Worm (Caenorhabditis elegans) whole organism, dauer: ENCODE results near the gene B0310.1.

Experiments used
- unc-62 ChIP-seq: sonication (generic microtip); optimal IDR thresholded peaks from 2 replicates; lab custom pipeline; 2017; ENCODE audit warnings: missing biosample characterization, missing genetic modification reagents, missing genetic modification characterization

B0310.1 gene

ce11 chrX:514023-514422 lies 21.0 kb downstream of the B0310.1 start:
- TF ChIP-seq unc-62 (GFP tag; lab: Kevin White, UChicago), result no peak

DNA sequence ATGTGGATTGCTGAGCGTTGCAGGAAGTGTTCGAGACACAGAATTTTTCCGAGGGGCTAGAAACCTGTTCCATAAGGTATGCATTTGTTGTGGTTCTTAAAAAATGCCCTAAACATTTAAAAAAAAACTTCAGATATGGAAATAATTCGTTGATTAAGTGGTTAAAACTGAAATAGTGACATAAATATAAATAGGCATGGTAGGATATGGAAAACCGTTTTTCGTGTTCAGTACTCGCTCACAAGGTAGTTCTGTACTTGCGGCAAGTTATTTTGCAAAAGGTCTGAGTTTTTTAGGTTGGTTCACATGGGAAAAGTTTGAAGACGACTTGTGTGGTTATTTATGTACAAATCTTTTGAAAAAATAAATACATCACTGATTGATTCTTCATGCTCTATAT lies 27.9 kb downstream of the B0310.1 start, which contains the start of gene B0310.3:
B0310.3 (minus strand) TSS at position 101 of the 400 bp plus-strand sequence.
- no peak for TF ChIP-seq unc-62 (GFP tag; lab: Kevin White, UChicago)

- TF ChIP-seq unc-62 (GFP tag; lab: Kevin White, UChicago), result no peak
Measured at ce11 chrX:524498-524897, 31.5 kb downstream of the B0310.1 start.

ce11 chrX:527663-528062 lies 34.6 kb downstream of the B0310.1 start:
- no peak for TF ChIP-seq unc-62 (GFP tag; lab: Kevin White, UChicago)

ce11 chrX:528761-529160 lies 35.7 kb downstream of the B0310.1 start:
- TF ChIP-seq unc-62 (GFP tag; lab: Kevin White, UChicago), result no peak

DNA sequence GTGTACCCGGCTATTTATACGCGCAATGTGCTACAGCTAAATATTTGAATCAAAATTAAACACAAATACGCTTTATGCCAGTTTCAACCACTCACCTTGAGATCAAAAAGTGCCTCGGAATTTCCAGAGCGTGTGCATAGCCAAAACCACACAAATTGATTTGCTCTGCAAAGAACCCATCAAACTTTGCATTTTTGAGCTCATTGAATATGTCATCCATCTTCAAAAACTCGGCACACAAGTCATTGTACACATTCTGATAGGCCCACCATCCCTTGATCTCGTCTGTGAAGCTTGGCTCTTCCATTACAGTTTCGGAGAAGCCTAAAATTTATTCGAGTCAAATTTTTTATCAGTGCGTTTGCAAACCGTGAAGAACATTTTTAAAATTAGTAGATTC lies 36.4 kb downstream of the B0310.1 start:
- no peak for TF ChIP-seq unc-62 (GFP tag; lab: Kevin White, UChicago)

DNA sequence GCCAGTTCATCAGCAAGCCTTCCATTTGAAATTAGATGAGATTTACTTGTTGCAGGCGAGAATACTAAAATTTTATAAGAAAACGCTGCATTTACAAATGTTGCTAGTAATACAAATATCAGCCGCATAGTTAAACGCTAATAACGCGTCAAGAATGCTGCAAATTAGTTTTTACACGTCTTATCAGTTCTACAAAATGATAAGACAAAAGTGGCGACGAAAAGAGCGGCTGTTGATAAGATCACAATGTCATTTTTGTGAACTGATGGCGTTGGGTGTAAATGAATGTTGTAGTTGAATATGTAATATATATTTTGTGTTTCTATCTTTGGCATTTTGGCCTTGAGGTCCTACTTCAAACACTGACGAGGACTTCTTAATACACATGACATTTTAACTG lies 37.0 kb downstream of the B0310.1 start, which contains the start of gene ugt-46:
ugt-46 (minus strand) TSS at position 279 of the 400 bp plus-strand sequence.
- no peak for TF ChIP-seq unc-62 (GFP tag; lab: Kevin White, UChicago)

DNA sequence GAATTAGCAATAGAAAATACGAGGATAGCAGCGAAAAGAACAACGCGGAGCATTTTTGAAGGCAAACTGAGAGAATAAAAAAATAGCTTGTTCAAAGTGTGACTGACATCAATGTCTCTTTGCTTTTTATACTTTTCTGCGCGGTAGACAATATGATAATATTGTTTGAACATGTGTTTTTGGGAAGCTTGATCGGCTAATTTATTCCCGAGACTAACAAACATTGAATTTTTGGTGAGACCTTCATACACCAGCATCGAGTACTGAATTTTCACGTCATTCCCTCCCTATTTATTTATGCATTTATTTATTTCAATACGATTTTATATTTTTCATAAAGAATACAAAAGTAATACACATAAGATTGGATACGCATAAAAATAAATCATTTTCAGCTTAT lies 37.9 kb downstream of the B0310.1 start, which contains the start of gene B0310.6:
B0310.6 (minus strand) TSS at position 101 of the 400 bp plus-strand sequence.
- no peak for TF ChIP-seq unc-62 (GFP tag; lab: Kevin White, UChicago)

ce11 chrX:535728-536127 lies 42.7 kb downstream of the B0310.1 start, which contains the start of gene F28C10.3:
F28C10.3 (minus strand) TSS chrX:535828.
- no peak for TF ChIP-seq unc-62 (GFP tag; lab: Kevin White, UChicago)

ce11 chrX:536365-536764 lies 43.3 kb downstream of the B0310.1 start:
- no peak for TF ChIP-seq unc-62 (GFP tag; lab: Kevin White, UChicago)

DNA sequence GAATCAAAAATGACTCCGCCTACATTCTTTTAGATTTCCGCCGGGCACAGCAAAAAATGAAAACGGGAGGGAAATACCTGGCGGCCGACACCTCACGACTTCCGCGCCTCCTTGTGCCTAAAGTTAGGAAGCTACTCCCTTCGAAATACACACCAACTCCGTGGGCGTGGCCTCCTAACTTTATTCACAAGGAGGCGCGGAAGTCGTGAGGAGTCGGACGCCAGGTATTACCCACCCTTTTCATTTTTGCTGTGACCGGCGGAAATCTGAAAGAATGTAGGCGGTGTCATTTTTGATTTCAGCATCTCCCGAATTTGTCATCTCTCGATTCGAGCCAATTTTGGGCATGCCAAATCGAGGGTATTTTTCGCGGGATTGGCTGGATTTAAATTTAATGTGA lies 45.1 kb downstream of the B0310.1 start:
- TF ChIP-seq unc-62 (GFP tag; lab: Kevin White, UChicago), result no peak

ce11 chrX:542807-543206 lies 49.8 kb downstream of the B0310.1 start, which contains the start of gene F28C10.1:
F28C10.1 (plus strand) TSS chrX:543107.
- no peak for TF ChIP-seq unc-62 (GFP tag; lab: Kevin White, UChicago)
